Fruit fly (Drosophila melanogaster): ENCODE data around the gene X11L.
A peak's percentile ranks its signal among the peaks of the same experiment; 100 is the strongest.

X11L gene

dm6 chrX:17599330-17599729, at the start of gene X11L (continued):
- TF ChIP-seq CG8281 (tag; optimal IDR thresholded peaks at IDR 0.05) (no peak), croc (GFP tag; conservative IDR thresholded peaks at IDR 0.05) (no peak), CG6689 (GFP tag; IDR thresholded peaks at IDR 0.05) (peak; percentile 54), CG4328 (GFP tag; optimal IDR thresholded peaks at IDR 0.05) (no peak), nmo (GFP tag; optimal IDR thresholded peaks at IDR 0.05) (peak; percentile 64), tgo (GFP tag; IDR thresholded peaks at IDR 0.05) (peak; percentile 58), zen2 (GFP tag; IDR thresholded peaks at IDR 0.05; ENCODE audit: partially characterized antibody) (peak; percentile 87), chm (GFP tag; IDR thresholded peaks at IDR 0.05) (no peak)

dm6 chrX:17550307-17550706, 49.1 kb upstream of the X11L start:
- TF ChIP-seq NK7.1 (GFP tag; optimal IDR thresholded peaks at IDR 0.05): no peak
- TF ChIP-seq sug (tag; optimal IDR thresholded peaks at IDR 0.05): no peak
- no peak for TF ChIP-seq Jarid2 (GFP tag; optimal IDR thresholded peaks at IDR 0.05)
- no peak for TF ChIP-seq CG31441 (GFP tag; IDR thresholded peaks at IDR 0.05)
- no peak for TF ChIP-seq NfI (GFP tag; optimal IDR thresholded peaks at IDR 0.05)
- no peak for TF ChIP-seq Hey (tag; optimal IDR thresholded peaks at IDR 0.05)
- no peak for TF ChIP-seq CG2678 (tag; optimal IDR thresholded peaks at IDR 0.05)
- TF ChIP-seq Lim3 (GFP tag; IDR thresholded peaks at IDR 0.05): no peak
- no peak for TF ChIP-seq Dp (GFP tag; optimal IDR thresholded peaks at IDR 0.05)
- no peak for TF ChIP-seq Eip74EF (GFP tag; optimal IDR thresholded peaks at IDR 0.05)
- TF ChIP-seq mam (GFP tag; optimal IDR thresholded peaks at IDR 0.05): no peak
- no peak for TF ChIP-seq CG10321 (GFP tag; IDR thresholded peaks at IDR 0.05)
- TF ChIP-seq CG2202 (tag; optimal IDR thresholded peaks at IDR 0.05): no peak

- TF ChIP-seq Dip2 (GFP tag; IDR thresholded peaks at IDR 0.05) (no peak), CG14050 (GFP tag; IDR thresholded peaks at IDR 0.05) (no peak), Eip74EF (GFP tag; optimal IDR thresholded peaks at IDR 0.05) (no peak), bsh (GFP tag; optimal IDR thresholded peaks at IDR 0.05) (peak in 1 of 2 experiments; percentile 13), gem (tag; optimal IDR thresholded peaks at IDR 0.05) (no peak), sens (GFP tag) (peak; percentile 56), D19A (tag; optimal IDR thresholded peaks at IDR 0.05) (no peak), corto (GFP tag; optimal IDR thresholded peaks at IDR 0.05) (peak; percentile 44), lilli (GFP tag; optimal IDR thresholded peaks at IDR 0.05) (no peak), ato (GFP tag; IDR thresholded peaks at IDR 0.05; ENCODE audit: partially characterized antibody) (no peak), CG12071 (GFP tag; optimal IDR thresholded peaks at IDR 0.05) (no peak), lbe (GFP tag; optimal IDR thresholded peaks at IDR 0.05) (peak; percentile 61), chn (GFP tag; optimal IDR thresholded peaks at IDR 0.05) (no peak), CG9817 (tag; optimal IDR thresholded peaks at IDR 0.05) (no peak), nom (GFP tag; optimal IDR thresholded peaks at IDR 0.05) (peak; percentile 56), Doc3 (GFP tag; IDR thresholded peaks at IDR 0.05; ENCODE audit: partially characterized antibody) (no peak), ab (GFP tag; optimal IDR thresholded peaks at IDR 0.05) (no peak), Drgx (GFP tag; IDR thresholded peaks at IDR 0.05) (peak; percentile 56), stc (GFP tag; IDR thresholded peaks at IDR 0.05) (no peak), CG4404 (GFP tag; IDR thresholded peaks at IDR 0.05) (peak; percentile 26; the same call in 1 of the 2 replicates), CG12236 (GFP tag; optimal IDR thresholded peaks at IDR 0.05) (no peak), CG11696 (GFP tag; IDR thresholded peaks at IDR 0.05) (no peak), ac (GFP tag; optimal IDR thresholded peaks at IDR 0.05) (no peak)
These were observed 48.5 kb upstream of the X11L start for dm6 chrX:17550957-17551356.

Data from whole organism, embryonic.